Worm (Caenorhabditis elegans) whole organism, L4/young adult: ENCODE results near the gene nlp-80.
"Not testable (repeated sequence)": the region's sequence is repeated elsewhere in the genome, so short reads cannot be mapped to it uniquely, and the experiment has no call there.

Experiments used
- W03F9.2 ChIP-seq: fragments of 150-350 bp; optimal IDR thresholded peaks from 2 replicates; lab custom pipeline; 2014; ENCODE audit warnings: missing biosample characterization, missing genetic modification characterization
- dao-5 ChIP-seq: sonication (generic microtip); optimal IDR thresholded peaks from 2 replicates; lab custom pipeline; 2016; ENCODE audit warnings: missing genotype, missing genetic modification characterization, moderate library complexity, missing compliant biosample characterization

DNA sequence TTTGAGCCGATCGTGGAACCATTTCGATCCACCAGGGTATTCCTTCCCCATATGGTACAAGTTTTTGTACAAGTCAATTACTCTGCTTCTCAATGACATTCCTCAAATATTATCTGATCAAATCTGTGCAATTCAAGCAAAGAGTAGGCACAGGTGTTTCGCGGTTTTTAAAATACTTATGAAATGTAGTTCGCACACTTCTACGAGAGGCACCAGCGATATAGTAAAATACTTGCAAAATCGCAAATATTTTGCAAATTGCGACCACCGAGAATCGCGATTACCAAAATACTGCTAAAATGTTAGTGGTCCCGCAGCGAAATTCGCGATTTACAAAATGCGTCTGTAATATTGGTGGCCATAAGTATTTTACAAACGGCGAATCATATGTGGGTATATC is 44.2 kb upstream of the nlp-80 start, which contains the start of gene Y42A5A.5:
- not testable (repeated sequence) for TF ChIP-seq W03F9.2, dao-5
